Fruit fly (Drosophila melanogaster) whole organism, embryonic: ENCODE measurements around the gene EloB.

Source experiments
- ATbp ChIP-seq: fragments of 200-800 bp; sonication (Bioruptor generic); optimal IDR thresholded peaks from 2 replicates; lab custom pipeline; 2017; ENCODE audit warnings: missing biosample characterization, mild to moderate bottlenecking, missing genetic modification characterization, missing genetic modification reagents
- Aef1 ChIP-seq: fragments of 200-800 bp; sonication (Bioruptor generic); IDR thresholded peaks from 3 replicates; pipeline ENCODE4 v1.3.6; 2022; ENCODE audit warnings: missing biosample characterization, missing genetic modification characterization
- CG10209 ChIP-seq: fragments of 200-800 bp; sonication (Bioruptor generic); optimal IDR thresholded peaks from 3 replicates; lab custom pipeline; 2017; ENCODE audit warnings: missing biosample characterization, mild to moderate bottlenecking, missing genetic modification characterization, missing genetic modification reagents
- CG1024 ChIP-seq: fragments of 200-800 bp; sonication (Bioruptor generic); IDR thresholded peaks from 2 replicates; pipeline ENCODE4 v1.3.6; 2022; ENCODE audit warnings: missing biosample characterization, missing genetic modification characterization
- CG10366 ChIP-seq: fragments of 200-800 bp; sonication (Bioruptor generic); IDR thresholded peaks from 2 replicates; pipeline ENCODE4 v1.3.6; 2022; ENCODE audit warnings: missing biosample characterization, missing genetic modification characterization
- CG11723 ChIP-seq: fragments of 200-800 bp; sonication (Bioruptor generic); optimal IDR thresholded peaks from 2 replicates; lab custom pipeline; 2017; ENCODE audit warnings: missing biosample characterization, mild to moderate bottlenecking, missing genetic modification characterization
- CG12659 ChIP-seq: fragments of 200-800 bp; sonication (Bioruptor generic); optimal IDR thresholded peaks from 3 replicates; lab custom pipeline; 2017; ENCODE audit warnings: mild to moderate bottlenecking, missing biosample characterization, missing genetic modification reagents, missing genetic modification characterization
- CG15269 ChIP-seq: fragments of 200-800 bp; sonication (Bioruptor generic); optimal IDR thresholded peaks from 2 replicates; lab custom pipeline; 2018; ENCODE audit warnings: missing biosample characterization, mild to moderate bottlenecking, missing genetic modification characterization, moderate library complexity
- CG15479 ChIP-seq: fragments of 200-800 bp; sonication (Bioruptor generic); optimal IDR thresholded peaks from 3 replicates; lab custom pipeline; 2019; ENCODE audit warnings: missing biosample characterization, mild to moderate bottlenecking, missing genetic modification characterization, moderate library complexity
- CG16813 ChIP-seq: fragments of 200-800 bp; sonication (Bioruptor generic); IDR thresholded peaks from 3 replicates; pipeline ENCODE4 v1.3.6; 2022; ENCODE audit warnings: missing biosample characterization, missing genetic modification characterization; ENCODE audit not compliant: partially characterized antibody
- CG18619 ChIP-seq: fragments of 200-800 bp; sonication (Bioruptor generic); optimal IDR thresholded peaks from 3 replicates; lab custom pipeline; 2017; ENCODE audit warnings: missing biosample characterization, mild to moderate bottlenecking, missing genetic modification characterization
- CG30431 ChIP-seq: fragments of 200-800 bp; sonication (Bioruptor generic); optimal IDR thresholded peaks from 2 replicates; lab custom pipeline; 2017; ENCODE audit warnings: missing biosample characterization, missing genetic modification characterization
- CG31441 ChIP-seq: fragments of 200-800 bp; sonication (Bioruptor generic); IDR thresholded peaks from 2 replicates; pipeline ENCODE4 v1.3.6; 2022; ENCODE audit warnings: missing biosample characterization, missing genetic modification characterization
- CG3281 ChIP-seq: fragments of 200-800 bp; sonication (Bioruptor generic); optimal IDR thresholded peaks from 3 replicates; lab custom pipeline; 2017; ENCODE audit warnings: missing biosample characterization, mild to moderate bottlenecking, missing genetic modification characterization
- CG33213 ChIP-seq: fragments of 200-800 bp; sonication (Bioruptor generic); optimal IDR thresholded peaks from 3 replicates; lab custom pipeline; 2016; ENCODE audit warnings: missing biosample characterization, missing genetic modification characterization
- CG34422 ChIP-seq: fragments of 200-800 bp; sonication (Bioruptor generic); IDR thresholded peaks from 3 replicates; pipeline ENCODE4 v1.3.6; 2022; ENCODE audit warnings: missing biosample characterization, missing genetic modification characterization
- CG43689 ChIP-seq: fragments of 200-800 bp; sonication (Bioruptor generic); IDR thresholded peaks from 2 replicates; pipeline ENCODE4 v1.3.6; 2022; ENCODE audit warnings: missing biosample characterization, missing genetic modification characterization
- CG8765 ChIP-seq: fragments of 200-800 bp; sonication (Bioruptor generic); IDR thresholded peaks from 2 replicates; pipeline ENCODE4 v1.3.6; 2022; ENCODE audit warnings: missing biosample characterization, missing genetic modification characterization
- CG9817 ChIP-seq: fragments of 200-800 bp; sonication (Bioruptor generic); optimal IDR thresholded peaks from 2 replicates; lab custom pipeline; 2018; ENCODE audit warnings: missing biosample characterization, mild to moderate bottlenecking, missing genetic modification characterization, moderate library complexity
- CG9932 ChIP-seq: fragments of 200-800 bp; sonication (Bioruptor generic); IDR thresholded peaks from 2 replicates; pipeline ENCODE4 v1.3.6; 2022; ENCODE audit warnings: missing biosample characterization, missing genetic modification characterization
- CTCF ChIP-seq: fragments of 200-800 bp; sonication (Bioruptor generic); optimal IDR thresholded peaks from 2 replicates; lab custom pipeline; 2017; ENCODE audit warnings: missing biosample characterization, mild to moderate bottlenecking, missing genetic modification characterization, moderate library complexity
- Doc2 ChIP-seq: fragments of 200-800 bp; sonication (Bioruptor generic); IDR thresholded peaks from 2 replicates; pipeline ENCODE4 v1.3.6; 2022; ENCODE audit warnings: missing biosample characterization, missing genetic modification characterization
- Drgx ChIP-seq: fragments of 200-800 bp; sonication (Bioruptor generic); IDR thresholded peaks from 2 replicates; pipeline ENCODE4 v1.3.6; 2022; ENCODE audit warnings: missing biosample characterization, missing genetic modification characterization
- ERR ChIP-seq: fragments of 200-800 bp; sonication (Bioruptor generic); optimal IDR thresholded peaks from 2 replicates; lab custom pipeline; 2016; ENCODE audit warnings: missing biosample characterization, missing genetic modification characterization
- Hey ChIP-seq: fragments of 200-800 bp; sonication (Bioruptor generic); optimal IDR thresholded peaks from 3 replicates; lab custom pipeline; 2018; ENCODE audit warnings: missing biosample characterization, mild to moderate bottlenecking, missing genetic modification characterization
- MESR4 ChIP-seq: fragments of 200-800 bp; sonication (Bioruptor generic); optimal IDR thresholded peaks from 2 replicates; lab custom pipeline; 2018; ENCODE audit warnings: missing biosample characterization, mild to moderate bottlenecking, missing genetic modification characterization, moderate library complexity
- Mad ChIP-seq: fragments of 200-800 bp; sonication (Bioruptor generic); optimal IDR thresholded peaks from 2 replicates; lab custom pipeline; 2016; ENCODE audit warnings: missing biosample characterization, missing genetic modification characterization
- TFAM ChIP-seq: fragments of 200-800 bp; sonication (Bioruptor generic); optimal IDR thresholded peaks from 2 replicates; lab custom pipeline; 2017; ENCODE audit warnings: missing biosample characterization, missing genetic modification characterization, inconsistent platforms
- Taf1 ChIP-seq: fragments of 200-800 bp; sonication (Bioruptor generic); IDR thresholded peaks from 2 replicates; pipeline ENCODE4 v1.3.6; 2022; ENCODE audit warnings: missing biosample characterization, missing genetic modification characterization
- cg ChIP-seq: fragments of 200-800 bp; sonication (Bioruptor generic); optimal IDR thresholded peaks from 3 replicates; lab custom pipeline; 2019; ENCODE audit warnings: missing biosample characterization, mild to moderate bottlenecking, missing genetic modification characterization, moderate library complexity
- crol ChIP-seq: fragments of 200-800 bp; sonication (Bioruptor generic); IDR thresholded peaks from 2 replicates; pipeline ENCODE4 v1.3.6; 2022; ENCODE audit warnings: missing biosample characterization, missing genetic modification characterization
- disco-r ChIP-seq: fragments of 200-800 bp; sonication (Bioruptor generic); optimal IDR thresholded peaks from 2 replicates; lab custom pipeline; 2016; ENCODE audit warnings: missing biosample characterization, missing genetic modification characterization
- dm ChIP-seq: fragments of 200-800 bp; sonication (Bioruptor generic); optimal IDR thresholded peaks from 3 replicates; lab custom pipeline; 2016; ENCODE audit warnings: missing biosample characterization, missing genetic modification characterization
- eve ChIP-seq, 2 experiments: fragments of >200 bp; optimal IDR thresholded peaks; 2 replicates each; lab custom pipeline; 2017; ENCODE audit warnings: missing biosample characterization in 2 of 2, missing genetic modification characterization in 2 of 2
- gsb ChIP-seq: fragments of 200-800 bp; sonication (Bioruptor generic); IDR thresholded peaks from 2 replicates; pipeline ENCODE4 v1.3.6; 2022; ENCODE audit warnings: missing biosample characterization, missing genetic modification characterization
- hbn ChIP-seq: fragments of 200-800 bp; sonication (Bioruptor generic); IDR thresholded peaks from 2 replicates; pipeline ENCODE4 v1.3.6; 2022; ENCODE audit warnings: missing biosample characterization, missing genetic modification characterization; ENCODE audit not compliant: partially characterized antibody
- ken ChIP-seq: fragments of 200-800 bp; sonication (Bioruptor generic); IDR thresholded peaks from 3 replicates; pipeline ENCODE4 v1.3.6; 2022; ENCODE audit warnings: missing biosample characterization, missing genetic modification characterization
- klu ChIP-seq: fragments of 200-800 bp; sonication (Bioruptor generic); IDR thresholded peaks from 2 replicates; pipeline ENCODE4 v1.3.6; 2022; ENCODE audit warnings: missing biosample characterization, missing genetic modification characterization
- nau ChIP-seq: fragments of 200-800 bp; sonication (Bioruptor generic); optimal IDR thresholded peaks from 3 replicates; lab custom pipeline; 2017; ENCODE audit warnings: missing biosample characterization, mild to moderate bottlenecking, missing genetic modification characterization, missing genetic modification reagents
- nerfin-1 ChIP-seq: fragments of 200-800 bp; sonication (Bioruptor generic); optimal IDR thresholded peaks from 3 replicates; lab custom pipeline; 2019; ENCODE audit warnings: missing biosample characterization, mild to moderate bottlenecking, missing genetic modification characterization, moderate library complexity
- nom ChIP-seq: fragments of 200-800 bp; sonication (Bioruptor generic); optimal IDR thresholded peaks from 2 replicates; lab custom pipeline; 2017; ENCODE audit warnings: missing biosample characterization, missing genetic modification characterization, mild to moderate bottlenecking, moderate library complexity, missing genetic modification reagents
- pnt ChIP-seq: fragments of 200-800 bp; sonication (Bioruptor generic); optimal IDR thresholded peaks from 3 replicates; lab custom pipeline; 2016; ENCODE audit warnings: missing biosample characterization, missing genetic modification characterization
- ranshi ChIP-seq: fragments of 200-800 bp; sonication (Bioruptor generic); IDR thresholded peaks from 2 replicates; pipeline ENCODE4 v1.3.6; 2022; ENCODE audit warnings: missing biosample characterization, missing genetic modification characterization
- schlank ChIP-seq: fragments of 200-800 bp; sonication (Bioruptor generic); optimal IDR thresholded peaks from 2 replicates; lab custom pipeline; 2018; ENCODE audit warnings: missing biosample characterization, mild to moderate bottlenecking, missing genetic modification characterization
- shn ChIP-seq: fragments of 200-800 bp; sonication (Bioruptor generic); optimal IDR thresholded peaks from 3 replicates; lab custom pipeline; 2016; ENCODE audit warnings: missing biosample characterization, missing genetic modification characterization
- sob ChIP-seq: fragments of 200-800 bp; sonication (Bioruptor generic); IDR thresholded peaks from 2 replicates; pipeline ENCODE4 v1.3.6; 2022; ENCODE audit warnings: missing biosample characterization, missing genetic modification characterization
- tup ChIP-seq: fragments of 200-800 bp; sonication (Bioruptor generic); optimal IDR thresholded peaks from 2 replicates; lab custom pipeline; 2016; ENCODE audit warnings: missing biosample characterization, mild to moderate bottlenecking, missing genetic modification characterization, moderate library complexity
- tx ChIP-seq: fragments of 200-800 bp; sonication (Bioruptor generic); optimal IDR thresholded peaks from 2 replicates; lab custom pipeline; 2016; ENCODE audit warnings: missing biosample characterization, missing genetic modification characterization
- wdn ChIP-seq: fragments of 200-800 bp; sonication (Bioruptor generic); IDR thresholded peaks from 2 replicates; pipeline ENCODE4 v1.3.6; 2022; ENCODE audit warnings: missing biosample characterization, missing genetic modification characterization

EloB gene

DNA sequence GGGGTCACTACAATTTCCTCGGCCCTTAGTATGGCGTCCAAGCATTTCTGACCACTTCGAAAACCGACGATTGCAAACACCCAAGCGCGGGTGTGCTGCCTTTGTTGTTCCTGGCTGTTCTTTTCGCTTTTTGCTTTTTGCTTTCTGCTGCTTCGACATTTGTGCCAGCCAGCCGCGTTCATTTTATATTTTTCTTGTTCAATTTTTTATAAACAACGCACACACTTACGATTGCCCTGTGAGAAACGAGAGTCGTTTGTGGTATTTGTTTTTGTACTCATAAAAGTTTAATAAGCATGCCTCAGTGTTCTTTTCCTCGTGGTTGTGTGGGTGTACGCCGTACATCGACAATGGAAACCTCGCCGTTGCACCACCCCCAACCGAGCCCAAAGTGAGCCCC, 31.9 kb downstream of the EloB start:
- TF ChIP-seq cg (GFP tag; lab: Kevin White, UChicago) (peak; percentile 40), CG9932 (no peak), Drgx (GFP tag; lab: Robert Waterston, UW) (peak; percentile 49), nom (GFP tag; lab: Kevin White, UChicago) (peak; percentile 13)

DNA sequence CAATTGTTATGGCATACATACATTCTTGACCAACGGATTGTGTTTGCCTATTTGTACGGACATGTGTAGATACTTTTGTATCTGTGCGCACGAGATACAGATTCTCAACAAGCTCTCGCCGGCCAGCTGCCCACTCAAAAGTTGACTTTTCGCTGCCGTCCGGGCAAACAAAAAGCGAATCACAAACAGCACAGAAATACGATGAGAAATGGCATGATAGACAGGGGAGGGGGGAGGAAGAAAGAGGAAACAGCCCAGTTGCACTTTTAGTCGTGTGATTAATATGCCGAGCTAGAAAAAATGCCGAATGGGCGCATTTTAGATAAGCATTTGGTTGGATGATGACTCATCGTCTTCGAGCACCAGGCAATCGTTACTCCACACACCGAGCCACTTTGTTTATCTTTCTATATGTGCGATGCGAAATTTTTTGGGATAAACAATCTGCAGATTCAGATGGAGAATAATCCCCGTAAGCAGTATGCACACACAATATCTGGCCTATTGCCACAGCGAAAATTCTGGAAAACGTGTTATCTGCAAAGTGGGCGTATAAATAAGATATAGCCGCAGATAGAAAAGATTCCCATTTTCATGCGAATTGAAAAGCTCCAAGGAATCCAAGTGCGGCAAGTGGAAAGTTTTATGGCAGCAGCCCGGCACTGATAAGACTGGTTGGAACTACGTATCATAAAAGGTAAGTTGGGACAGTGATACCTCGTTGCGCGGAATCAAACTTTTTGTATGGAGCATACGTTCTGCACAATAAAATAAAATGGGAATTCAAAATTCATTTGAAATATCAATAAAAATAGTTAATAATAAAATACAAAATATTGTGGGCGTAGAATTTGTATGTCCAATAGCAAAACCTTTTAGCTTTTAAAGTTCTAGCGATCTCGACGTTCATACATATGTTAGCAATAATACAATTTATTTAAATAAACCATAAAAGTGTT, 32.7 kb downstream of the EloB start:
- no peak for TF ChIP-seq nau
- TF ChIP-seq nerfin-1 (tag; lab: Kevin White, UChicago): no peak
- TF ChIP-seq CG16813 (GFP tag; lab: Robert Waterston, UW): no peak
- 0 out of 2 replicates have a peak, but pooled peaks have one; percentile 7 for TF ChIP-seq sob (GFP tag; lab: Robert Waterston, UW)
- no peak for TF ChIP-seq Mad (GFP tag; lab: Kevin White, UChicago)
- TF ChIP-seq Hey (tag; lab: Kevin White, UChicago): no peak
- TF ChIP-seq disco-r (GFP tag; lab: Kevin White, UChicago): no peak
- TF ChIP-seq hbn (GFP tag; lab: Robert Waterston, UW): no peak
- TF ChIP-seq CG30431 (GFP tag; lab: Kevin White, UChicago): no peak
- TF ChIP-seq Doc2 (GFP tag; lab: Robert Waterston, UW): no peak
- no peak for TF ChIP-seq CG10209 (GFP tag; lab: Kevin White, UChicago)
- peak; percentile 4 for TF ChIP-seq ATbp (GFP tag; lab: Kevin White, UChicago)
- no peak for TF ChIP-seq gsb (GFP tag; lab: Robert Waterston, UW)
- peak; percentile 76 for TF ChIP-seq CG15479
- TF ChIP-seq dm: no peak
- TF ChIP-seq klu (GFP tag; lab: Robert Waterston, UW): no peak
- TF ChIP-seq eve (GFP tag; optimal IDR thresholded peaks at IDR 0.05; lab: Kevin White, UChicago): peak in 1 of 2 experiments; percentile 27
- no peak for TF ChIP-seq CG12659 (GFP tag; lab: Kevin White, UChicago)
- TF ChIP-seq CG8765 (GFP tag; lab: Robert Waterston, UW): no peak
- no peak for TF ChIP-seq MESR4 (GFP tag; lab: Kevin White, UChicago)
- no peak for TF ChIP-seq tup (GFP tag; lab: Kevin White, UChicago)
- no peak for TF ChIP-seq ERR (GFP tag; lab: Kevin White, UChicago)
- TF ChIP-seq schlank: no peak
- no peak for TF ChIP-seq tx (GFP tag; lab: Kevin White, UChicago)
- TF ChIP-seq shn (GFP tag; lab: Kevin White, UChicago): no peak
- peak; percentile 26; the same call in 1 of the 2 replicates for TF ChIP-seq CG31441 (GFP tag; lab: Robert Waterston, UW)
- TF ChIP-seq ranshi (GFP tag; lab: Robert Waterston, UW): no peak
- no peak for TF ChIP-seq CG34422 (GFP tag; lab: Robert Waterston, UW)
- peak; percentile 30 for TF ChIP-seq CG18619 (GFP tag; lab: Kevin White, UChicago)
- no peak for TF ChIP-seq CG43689 (GFP tag; lab: Robert Waterston, UW)
- TF ChIP-seq pnt: no peak
- TF ChIP-seq Aef1 (GFP tag; lab: Robert Waterston, UW): no peak
- TF ChIP-seq CG3281 (GFP tag; lab: Kevin White, UChicago): peak; percentile 15
- TF ChIP-seq ken (GFP tag; lab: Robert Waterston, UW): no peak
- no peak for TF ChIP-seq crol
- TF ChIP-seq wdn (GFP tag; lab: Robert Waterston, UW): no peak
- TF ChIP-seq CG11723 (GFP tag; lab: Kevin White, UChicago): no peak
- TF ChIP-seq CTCF (GFP tag; lab: Kevin White, UChicago): no peak
- TF ChIP-seq Taf1 (GFP tag; lab: Robert Waterston, UW): no peak
- TF ChIP-seq CG15269 (tag; lab: Kevin White, UChicago): no peak
- TF ChIP-seq CG1024: no peak
- no peak for TF ChIP-seq CG9817
- TF ChIP-seq CG10366 (GFP tag; lab: Robert Waterston, UW): no peak
- no peak for TF ChIP-seq TFAM
- TF ChIP-seq CG33213: no peak
